Fruit fly (Drosophila melanogaster): ENCODE results near the gene CG18094.

Gene CG18094

dm6 chr2L:19508361-19508918, 18.4 kb downstream of the CG18094 start, which contains the start of gene cyst (continued):
- TF ChIP-seq Spps (tag; optimal IDR thresholded peaks at IDR 0.05) (no peak), grau (tag; optimal IDR thresholded peaks at IDR 0.05) (no peak), run (tag; optimal IDR thresholded peaks at IDR 0.05) (no peak), onecut (GFP tag; IDR thresholded peaks at IDR 0.05) (peak; percentile 94), crol (GFP tag; IDR thresholded peaks at IDR 0.05) (peak; percentile 72), Asciz (GFP tag; optimal IDR thresholded peaks at IDR 0.05) (no peak), CG14014 (GFP tag; IDR thresholded peaks at IDR 0.05) (no peak), CG17802 (tag; optimal IDR thresholded peaks at IDR 0.05) (no peak), Doc2 (GFP tag; IDR thresholded peaks at IDR 0.05) (no peak), Dp (GFP tag; optimal IDR thresholded peaks at IDR 0.05) (peak; percentile 86), Tbp (GFP tag; optimal IDR thresholded peaks at IDR 0.05) (no peak), CG12104 (GFP tag; optimal IDR thresholded peaks at IDR 0.05) (no peak), CG15601 (tag; optimal IDR thresholded peaks at IDR 0.05) (no peak), ind (GFP tag; optimal IDR thresholded peaks at IDR 0.05) (peak; percentile 28), CG1024 (GFP tag; IDR thresholded peaks at IDR 0.05) (no peak), vvl (GFP tag; IDR thresholded peaks at IDR 0.05) (peak; percentile 75), CG42726 (GFP tag; IDR thresholded peaks at IDR 0.05; ENCODE audit: partially characterized antibody) (peak; percentile 97), dysf (GFP tag; IDR thresholded peaks at IDR 0.05) (no peak), CG4854 (GFP tag; optimal IDR thresholded peaks at IDR 0.05) (no peak), Drgx (GFP tag; IDR thresholded peaks at IDR 0.05) (no peak), nmo (GFP tag; optimal IDR thresholded peaks at IDR 0.05) (peak; percentile 60), CG7786 (GFP tag; optimal IDR thresholded peaks at IDR 0.05) (peak; percentile 1), CG5180 (GFP tag; optimal IDR thresholded peaks at IDR 0.05) (no peak), ewg (GFP tag; optimal IDR thresholded peaks at IDR 0.05) (no peak), CG10565 (GFP tag; optimal IDR thresholded peaks at IDR 0.05) (no peak), CG2875 (GFP tag; optimal IDR thresholded peaks at IDR 0.05) (no peak), TFAM (GFP tag; optimal IDR thresholded peaks at IDR 0.05) (no peak), CG11398 (GFP tag; optimal IDR thresholded peaks at IDR 0.05) (no peak), zen2 (GFP tag; IDR thresholded peaks at IDR 0.05; ENCODE audit: partially characterized antibody) (peak; percentile 96), row (GFP tag; IDR thresholded peaks at IDR 0.05) (peak; percentile 27; the same call in 1 of the 3 replicates), B-H1 (GFP tag; IDR thresholded peaks at IDR 0.05) (no peak), unpg (GFP tag; optimal IDR thresholded peaks at IDR 0.05) (no peak), Max (GFP tag; optimal IDR thresholded peaks at IDR 0.05) (no peak), hkb (optimal IDR thresholded peaks at IDR 0.05) (no peak), hkb (GFP tag; IDR thresholded peaks at IDR 0.05) (no peak), CG15479 (GFP tag; optimal IDR thresholded peaks at IDR 0.05) (peak; percentile 61), Nf-YB (GFP tag; optimal IDR thresholded peaks at IDR 0.05) (no peak), Side (GFP tag; optimal IDR thresholded peaks at IDR 0.05) (peak; percentile 11), CG8281 (tag; optimal IDR thresholded peaks at IDR 0.05) (no peak), hth (optimal IDR thresholded peaks at IDR 0.05) (no peak), CG9817 (tag; optimal IDR thresholded peaks at IDR 0.05) (no peak), mld (GFP tag; IDR thresholded peaks at IDR 0.05; ENCODE audit: partially characterized antibody) (peak; percentile 92), CkIIα-i1 (GFP tag; IDR thresholded peaks at IDR 0.05) (no peak), dan (GFP tag; IDR thresholded peaks at IDR 0.05) (no peak), Hmr (GFP tag; optimal IDR thresholded peaks at IDR 0.05) (peak; percentile 71), CG10431 (GFP tag; optimal IDR thresholded peaks at IDR 0.05) (no peak), gro (GFP tag; optimal IDR thresholded peaks at IDR 0.05) (no peak), Meics (GFP tag; optimal IDR thresholded peaks at IDR 0.05) (no peak), nau (GFP tag; optimal IDR thresholded peaks at IDR 0.05) (no peak), da (GFP tag; optimal IDR thresholded peaks at IDR 0.05) (no peak), CG14965 (GFP tag; optimal IDR thresholded peaks at IDR 0.05; ENCODE audit: borderline replicate concordance) (no peak)
